Worm (Caenorhabditis elegans) whole organism, late embryonic: Measurements from ENCODE around the gene uaf-2.
A peak's percentile ranks its signal among the peaks of the same experiment; 100 is the strongest.

Experiments used
- C08G9.2 ChIP-seq: sonication (generic microtip); optimal IDR thresholded peaks from 2 replicates; lab custom pipeline; 2016; ENCODE audit warnings: mild to moderate bottlenecking, missing genetic modification characterization, moderate library complexity, missing compliant biosample characterization
- F13H6.1 ChIP-seq: sonication (generic microtip); optimal IDR thresholded peaks from 2 replicates; lab custom pipeline; 2016; ENCODE audit warnings: missing genetic modification characterization, missing compliant biosample characterization
- K09A11.1 ChIP-seq: sonication (generic microtip); optimal IDR thresholded peaks from 2 replicates; lab custom pipeline; 2017; ENCODE audit warnings: antibody characterized with exemption, mild to moderate bottlenecking, missing genetic modification characterization, missing compliant biosample characterization; ENCODE audit not compliant: insufficient read depth
- T23F11.4 ChIP-seq: fragments of 200-800 bp; sonication (Bioruptor generic); optimal IDR thresholded peaks from 2 replicates; lab custom pipeline; 2018; ENCODE audit warnings: mild to moderate bottlenecking, missing genetic modification characterization, missing compliant biosample characterization
- Y22D7AL.16 ChIP-seq: sonication (generic microtip); optimal IDR thresholded peaks from 2 replicates; lab custom pipeline; 2016; ENCODE audit warnings: missing genetic modification characterization, missing compliant biosample characterization
- ahr-1 ChIP-seq: sonication (generic microtip); optimal IDR thresholded peaks from 2 replicates; lab custom pipeline; 2016; ENCODE audit warnings: missing genetic modification characterization, missing compliant biosample characterization
- ceh-14 ChIP-seq: sonication (generic microtip); optimal IDR thresholded peaks from 2 replicates; lab custom pipeline; 2016; ENCODE audit warnings: missing genotype, missing genetic modification characterization, missing compliant biosample characterization
- ceh-19 ChIP-seq: fragments of 200-800 bp; sonication (Bioruptor generic); optimal IDR thresholded peaks from 2 replicates; lab custom pipeline; 2018; ENCODE audit warnings: mild to moderate bottlenecking, missing genetic modification characterization, missing compliant biosample characterization
- ceh-2 ChIP-seq: sonication (generic microtip); optimal IDR thresholded peaks from 2 replicates; lab custom pipeline; 2016; ENCODE audit warnings: missing genotype, missing genetic modification characterization, missing compliant biosample characterization
- ceh-22 ChIP-seq: sonication (generic microtip); optimal IDR thresholded peaks from 2 replicates; lab custom pipeline; 2017; ENCODE audit warnings: missing biosample characterization, missing genetic modification characterization
- ceh-24 ChIP-seq: sonication (generic microtip); optimal IDR thresholded peaks from 2 replicates; lab custom pipeline; 2016; ENCODE audit warnings: mild to moderate bottlenecking, missing genetic modification characterization, missing compliant biosample characterization
- ceh-30 ChIP-seq: fragments of 150-350 bp; optimal IDR thresholded peaks from 2 replicates; lab custom pipeline; 2014; ENCODE audit warnings: missing biosample characterization, missing genetic modification characterization
- ceh-34 ChIP-seq: sonication (generic microtip); optimal IDR thresholded peaks from 2 replicates; lab custom pipeline; 2016; ENCODE audit warnings: mild to moderate bottlenecking, missing genetic modification characterization, missing compliant biosample characterization
- ceh-45 ChIP-seq: fragments of 200-800 bp; sonication (Bioruptor generic); IDR thresholded peaks from 2 replicates; pipeline ENCODE4 v1.3.6; 2022; ENCODE audit warnings: missing genetic modification reagents, missing genetic modification characterization, missing compliant biosample characterization
- ceh-48 ChIP-seq: sonication (generic microtip); optimal IDR thresholded peaks from 2 replicates; lab custom pipeline; 2016; ENCODE audit warnings: missing genetic modification characterization, inconsistent platforms, missing compliant biosample characterization
- ceh-6 ChIP-seq: fragments of 200-800 bp; sonication (Bioruptor generic); optimal IDR thresholded peaks from 2 replicates; lab custom pipeline; 2018; ENCODE audit warnings: mild to moderate bottlenecking, missing genetic modification characterization, missing compliant biosample characterization
- ceh-9 ChIP-seq: sonication (generic microtip); optimal IDR thresholded peaks from 2 replicates; lab custom pipeline; 2016; ENCODE audit warnings: mild to moderate bottlenecking, missing genetic modification characterization, inconsistent platforms, missing compliant biosample characterization
- che-1 ChIP-seq: sonication (generic microtip); optimal IDR thresholded peaks from 2 replicates; lab custom pipeline; 2016; ENCODE audit warnings: mild to moderate bottlenecking, missing genetic modification characterization, missing compliant biosample characterization
- dmd-4 ChIP-seq: sonication (generic microtip); optimal IDR thresholded peaks from 2 replicates; lab custom pipeline; 2016; ENCODE audit warnings: borderline replicate concordance, missing genetic modification characterization, missing compliant biosample characterization
- elt-2 ChIP-seq: sonication (generic microtip); optimal IDR thresholded peaks from 2 replicates; lab custom pipeline; 2016; ENCODE audit warnings: missing genetic modification reagents, missing genetic modification characterization, missing compliant biosample characterization
- eyg-1 ChIP-seq: sonication (generic microtip); optimal IDR thresholded peaks from 2 replicates; lab custom pipeline; 2016; ENCODE audit warnings: missing genotype, missing genetic modification characterization, missing compliant biosample characterization
- fkh-10 ChIP-seq: fragments of 150-350 bp; optimal IDR thresholded peaks from 2 replicates; lab custom pipeline; 2014; ENCODE audit warnings: missing biosample characterization, missing genetic modification reagents, missing genetic modification characterization
- fkh-6 ChIP-seq: sonication (generic microtip); optimal IDR thresholded peaks from 2 replicates; lab custom pipeline; 2016; ENCODE audit warnings: missing genetic modification characterization, missing compliant biosample characterization
- gmeb-2 ChIP-seq: sonication (generic microtip); optimal IDR thresholded peaks from 2 replicates; lab custom pipeline; 2016; ENCODE audit warnings: missing genetic modification characterization, inconsistent platforms, missing compliant biosample characterization
- hlh-13 ChIP-seq: fragments of 200-800 bp; sonication (Bioruptor generic); optimal IDR thresholded peaks from 2 replicates; lab custom pipeline; 2018; ENCODE audit warnings: mild to moderate bottlenecking, missing genetic modification characterization, missing compliant biosample characterization
- hlh-30 ChIP-seq: sonication (generic microtip); optimal IDR thresholded peaks from 2 replicates; lab custom pipeline; 2017; ENCODE audit warnings: antibody characterized with exemption, missing genetic modification characterization, missing compliant biosample characterization; ENCODE audit not compliant: insufficient read depth
- hlh-8 ChIP-seq: sonication (generic microtip); optimal IDR thresholded peaks from 2 replicates; lab custom pipeline; 2016; ENCODE audit warnings: missing genotype, missing genetic modification characterization, missing compliant biosample characterization
- lim-6 ChIP-seq: sonication (generic microtip); optimal IDR thresholded peaks from 2 replicates; lab custom pipeline; 2016; ENCODE audit warnings: missing genetic modification characterization, missing compliant biosample characterization
- lin-11 ChIP-seq: fragments of 200-800 bp; sonication (Bioruptor generic); optimal IDR thresholded peaks from 2 replicates; lab custom pipeline; 2018; ENCODE audit warnings: mild to moderate bottlenecking, missing genetic modification characterization, missing compliant biosample characterization
- madf-2 ChIP-seq: sonication (generic microtip); optimal IDR thresholded peaks from 2 replicates; lab custom pipeline; 2017; ENCODE audit warnings: missing genetic modification characterization, missing compliant biosample characterization
- nfya-1 ChIP-seq: sonication (generic microtip); optimal IDR thresholded peaks from 2 replicates; lab custom pipeline; 2017; ENCODE audit warnings: missing genetic modification characterization, mild to moderate bottlenecking, missing compliant biosample characterization, antibody characterized with exemption, moderate library complexity
- nhr-232 ChIP-seq: sonication (generic microtip); optimal IDR thresholded peaks from 2 replicates; lab custom pipeline; 2016; ENCODE audit warnings: missing genetic modification characterization, missing compliant biosample characterization
- odd-2 ChIP-seq: sonication (generic microtip); optimal IDR thresholded peaks from 2 replicates; lab custom pipeline; 2017; ENCODE audit warnings: antibody characterized with exemption, mild to moderate bottlenecking, missing genetic modification characterization, missing compliant biosample characterization
- pag-3 ChIP-seq: sonication (generic microtip); optimal IDR thresholded peaks from 2 replicates; lab custom pipeline; 2016; ENCODE audit warnings: missing compliant biosample characterization, missing genetic modification characterization, borderline replicate concordance
- pqm-1 ChIP-seq: sonication (generic microtip); optimal IDR thresholded peaks from 2 replicates; lab custom pipeline; 2016; ENCODE audit warnings: missing genetic modification characterization, missing compliant biosample characterization
- pros-1 ChIP-seq: fragments of 150-350 bp; optimal IDR thresholded peaks from 2 replicates; lab custom pipeline; 2014; ENCODE audit warnings: missing biosample characterization, missing genetic modification reagents, missing genetic modification characterization
- ref-2 ChIP-seq: sonication (generic microtip); optimal IDR thresholded peaks from 2 replicates; lab custom pipeline; 2016; ENCODE audit warnings: missing genetic modification characterization, missing compliant biosample characterization
- tbx-2 ChIP-seq: sonication (generic microtip); optimal IDR thresholded peaks from 2 replicates; lab custom pipeline; 2016; ENCODE audit warnings: missing genetic modification characterization, missing compliant biosample characterization
- ttx-3 ChIP-seq: sonication (generic microtip); optimal IDR thresholded peaks from 2 replicates; lab custom pipeline; 2016; ENCODE audit warnings: missing genetic modification reagents, missing genetic modification characterization, missing compliant biosample characterization
- unc-3 ChIP-seq, 2 experiments: fragments of 200-800 bp in 1 of 2; sonication (Bioruptor generic) in 1 of 2; sonication (generic microtip) in 1 of 2; conservative IDR thresholded peaks in 1 of 2; optimal IDR thresholded peaks in 1 of 2; 2 replicates each; pipeline versions ENCODE4 v1.3.6 to Lab custom; 2016 to 2022; ENCODE audit warnings: missing compliant biosample characterization in 2 of 2, missing genetic modification characterization in 2 of 2, missing genetic modification reagents in 1 of 2
- unc-42 ChIP-seq: sonication (generic microtip); optimal IDR thresholded peaks from 2 replicates; lab custom pipeline; 2016; ENCODE audit warnings: missing genotype, missing genetic modification characterization, missing compliant biosample characterization
- unc-86 ChIP-seq: sonication (generic microtip); optimal IDR thresholded peaks from 2 replicates; lab custom pipeline; 2016; ENCODE audit warnings: missing genetic modification characterization, missing compliant biosample characterization
- ztf-16 ChIP-seq: sonication (generic microtip); optimal IDR thresholded peaks from 2 replicates; lab custom pipeline; 2017; ENCODE audit warnings: missing genetic modification characterization, missing compliant biosample characterization

The uaf-2 gene

ce11 chrIV:17096168-17096567 lies 22.4 kb downstream of the uaf-2 start, which contains the start of gene Y116A8C.27:
Gene Y116A8C.27, minus strand, starts transcription at chrIV:17096268.
- TF ChIP-seq unc-42 (tag; lab: Kevin White, UChicago) (no peak), nfya-1 (tag; lab: Kevin White, UChicago) (no peak), unc-86 (tag; lab: Kevin White, UChicago) (no peak), ttx-3 (tag; lab: Kevin White, UChicago) (no peak), ceh-48 (tag; lab: Kevin White, UChicago) (no peak), nhr-232 (tag; lab: Kevin White, UChicago) (no peak), lin-11 (tag; lab: Kevin White, UChicago) (no peak)

ce11 chrIV:17093701-17094100 lies 24.9 kb downstream of the uaf-2 start, which contains the start of gene Y116A8C.29:
Gene Y116A8C.29, plus strand, starts transcription at chrIV:17094028.
- TF ChIP-seq unc-3 (GFP tag; conservative IDR thresholded peaks at IDR 0.05; lab: Robert Waterston, UW) (no peak), unc-3 (tag; optimal IDR thresholded peaks at IDR 0.05; lab: Kevin White, UChicago) (no peak), F13H6.1 (tag; lab: Kevin White, UChicago) (no peak), ceh-30 (no peak), T23F11.4 (no peak)
- TF ChIP-seq, all 69 proteins: peak for 0

ce11 chrIV:17088849-17089248 lies 29.7 kb downstream of the uaf-2 start, which contains the start of gene Y116A8C.43:
Gene Y116A8C.43, plus strand, starts transcription at chrIV:17088851.
- TF ChIP-seq ceh-14 (no peak), pqm-1 (tag; lab: Kevin White, UChicago) (no peak), K09A11.1 (tag; lab: Kevin White, UChicago) (no peak), ceh-45 (no peak), eyg-1 (no peak)

DNA sequence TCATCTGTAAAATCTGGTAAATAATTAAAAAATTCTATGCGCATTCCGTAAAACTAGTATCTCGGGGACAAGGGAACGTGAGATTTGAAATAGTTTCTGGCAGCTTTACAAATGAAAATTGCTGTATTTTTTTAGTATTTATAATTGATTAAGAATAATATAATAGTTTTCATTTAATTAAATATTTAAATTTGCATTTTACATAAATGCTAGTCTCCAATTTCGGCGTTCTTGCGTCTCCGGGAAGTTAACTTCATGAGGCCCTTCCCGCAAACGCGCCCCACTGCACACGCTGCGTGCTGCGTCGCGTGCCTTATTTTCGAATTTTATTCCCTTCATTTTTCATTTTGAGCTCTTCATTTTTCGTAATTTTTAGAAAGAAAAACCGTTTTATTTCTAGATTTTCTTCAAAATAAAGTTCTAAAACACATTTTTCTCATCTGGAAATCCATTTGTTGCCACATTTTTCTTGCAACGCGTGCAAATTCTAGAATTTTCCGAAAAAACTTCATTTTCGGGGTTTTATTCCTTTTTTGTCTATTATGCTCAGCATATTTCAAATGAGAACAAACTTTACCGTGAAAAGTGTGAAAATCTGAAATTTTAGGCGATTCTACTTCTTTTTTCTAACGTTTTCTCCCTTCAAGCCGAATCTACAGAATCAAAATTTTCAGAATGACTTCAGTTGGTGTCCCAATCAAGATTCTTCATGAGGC lies 31.0 kb downstream of the uaf-2 start, which contains the start of the genes snx-13 and snr-1:
TSS of gene snx-13 (minus strand) at position 55 of the 716 bp plus-strand sequence.
TSS of gene snr-1 (plus strand) at position 666 of the 716 bp plus-strand sequence.
- TF ChIP-seq Y22D7AL.16: peak; percentile 84
- no peak for TF ChIP-seq fkh-10 (GFP tag; lab: Kevin White, UChicago)
- TF ChIP-seq lim-6 (tag; lab: Kevin White, UChicago): peak; percentile 96
- TF ChIP-seq ahr-1: peak; percentile 98
- TF ChIP-seq ceh-6 (GFP tag; lab: Kevin White, UChicago): peak; percentile 48
- no peak for TF ChIP-seq pros-1 (tag; lab: Kevin White, UChicago)
- TF ChIP-seq ceh-48 (tag; lab: Kevin White, UChicago): peak; percentile 68
- TF ChIP-seq fkh-6 (tag; lab: Kevin White, UChicago): peak; percentile 42
- peak; percentile 76 for TF ChIP-seq madf-2 (tag; lab: Kevin White, UChicago)
- TF ChIP-seq ceh-19 (GFP tag; lab: Kevin White, UChicago): peak; percentile 94
- peak; percentile 94 for TF ChIP-seq C08G9.2 (tag; lab: Kevin White, UChicago)
- peak; percentile 95 for TF ChIP-seq ceh-2 (tag; lab: Kevin White, UChicago)
- TF ChIP-seq gmeb-2 (tag; lab: Kevin White, UChicago): peak; percentile 82
- peak; percentile 96 for TF ChIP-seq ztf-16 (tag; lab: Kevin White, UChicago)
- peak; percentile 83 for TF ChIP-seq T23F11.4
- peak; percentile 97 for TF ChIP-seq hlh-8 (tag; lab: Kevin White, UChicago)
- TF ChIP-seq elt-2 (tag; lab: Kevin White, UChicago): peak; percentile 99
- peak; percentile 85 for TF ChIP-seq ceh-24 (tag; lab: Kevin White, UChicago)
- TF ChIP-seq nfya-1 (tag; lab: Kevin White, UChicago): peak; percentile 47
- peak; percentile 80 for TF ChIP-seq lin-11 (tag; lab: Kevin White, UChicago)
- peak; percentile 78 for TF ChIP-seq eyg-1
- peak; percentile 99 for TF ChIP-seq tbx-2 (tag; lab: Kevin White, UChicago)
- peak; percentile 83 for TF ChIP-seq che-1 (tag; lab: Kevin White, UChicago)
- no peak for TF ChIP-seq hlh-30 (tag; lab: Kevin White, UChicago)
- TF ChIP-seq ceh-9 (tag; lab: Kevin White, UChicago): no peak
- no peak for TF ChIP-seq ceh-22 (tag; lab: Kevin White, UChicago)
- TF ChIP-seq hlh-13 (GFP tag; lab: Kevin White, UChicago): peak; percentile 71
- peak; percentile 95 for TF ChIP-seq ceh-34 (tag; lab: Kevin White, UChicago)
- TF ChIP-seq ref-2 (tag; lab: Kevin White, UChicago): peak; percentile 98
- TF ChIP-seq nhr-232 (tag; lab: Kevin White, UChicago): no peak
- TF ChIP-seq dmd-4 (tag; lab: Kevin White, UChicago): peak; percentile 76
- peak; percentile 95 for TF ChIP-seq ttx-3 (tag; lab: Kevin White, UChicago)
- TF ChIP-seq pag-3: peak; percentile 88
- no peak for TF ChIP-seq odd-2 (tag; lab: Kevin White, UChicago)
